Fruit fly (Drosophila melanogaster) whole organism, embryonic: ENCODE measurements around the gene SCCRO.

Experiments
- CG10543 ChIP-seq: fragments of 200-800 bp; sonication (Bioruptor generic); optimal IDR thresholded peaks from 3 replicates; lab custom pipeline; 2017; ENCODE audit warnings: missing biosample characterization, mild to moderate bottlenecking, missing genetic modification characterization, moderate library complexity
- CG11696 ChIP-seq: fragments of 200-800 bp; sonication (Bioruptor generic); IDR thresholded peaks from 2 replicates; pipeline ENCODE4 v1.3.6; 2022; ENCODE audit warnings: missing biosample characterization, missing genetic modification characterization
- CG14014 ChIP-seq: fragments of 200-800 bp; sonication (Bioruptor generic); IDR thresholded peaks from 2 replicates; pipeline ENCODE4 v1.3.6; 2022; ENCODE audit warnings: missing biosample characterization, missing genetic modification characterization
- CG1529 ChIP-seq: fragments of 200-800 bp; sonication (Bioruptor generic); optimal IDR thresholded peaks from 3 replicates; lab custom pipeline; 2018; ENCODE audit warnings: missing biosample characterization, missing genetic modification characterization
- CG2712 ChIP-seq: fragments of 200-800 bp; optimal IDR thresholded peaks from 3 replicates; lab custom pipeline; 2019; ENCODE audit warnings: missing biosample characterization, mild to moderate bottlenecking, missing genetic modification characterization, moderate library complexity
- CG32767 ChIP-seq: fragments of 200-800 bp; sonication (Bioruptor generic); IDR thresholded peaks from 2 replicates; pipeline ENCODE4 v1.3.6; 2022; ENCODE audit warnings: missing biosample characterization, missing genetic modification characterization
- CG33213 ChIP-seq: fragments of 200-800 bp; sonication (Bioruptor generic); optimal IDR thresholded peaks from 3 replicates; lab custom pipeline; 2016; ENCODE audit warnings: missing biosample characterization, missing genetic modification characterization
- CG33557 ChIP-seq: fragments of 200-800 bp; sonication (Bioruptor generic); optimal IDR thresholded peaks from 2 replicates; lab custom pipeline; 2019; ENCODE audit warnings: missing biosample characterization, mild to moderate bottlenecking, missing genetic modification characterization, moderate library complexity
- CG34224 ChIP-seq: fragments of 200-800 bp; sonication (Bioruptor generic); IDR thresholded peaks from 3 replicates; pipeline ENCODE4 v1.3.6; 2022; ENCODE audit warnings: missing biosample characterization, missing genetic modification characterization; ENCODE audit not compliant: partially characterized antibody
- CG42726 ChIP-seq: fragments of 200-800 bp; sonication (Bioruptor generic); IDR thresholded peaks from 2 replicates; pipeline ENCODE4 v1.3.6; 2022; ENCODE audit warnings: missing biosample characterization, missing genetic modification characterization; ENCODE audit not compliant: partially characterized antibody
- CG4404 ChIP-seq: fragments of 200-800 bp; sonication (Bioruptor generic); IDR thresholded peaks from 2 replicates; pipeline ENCODE4 v1.3.6; 2022; ENCODE audit warnings: missing biosample characterization, missing genetic modification characterization
- CG6683 ChIP-seq: fragments of 200-800 bp; sonication (Bioruptor generic); optimal IDR thresholded peaks from 2 replicates; lab custom pipeline; 2017; ENCODE audit warnings: missing biosample characterization, mild to moderate bottlenecking, missing genetic modification characterization, missing genetic modification reagents
- CG7271 ChIP-seq: fragments of 200-800 bp; sonication (Bioruptor generic); optimal IDR thresholded peaks from 2 replicates; lab custom pipeline; 2018; ENCODE audit warnings: missing biosample characterization, mild to moderate bottlenecking, missing genetic modification characterization, moderate library complexity
- CG7928 ChIP-seq: fragments of 200-800 bp; sonication (Bioruptor generic); optimal IDR thresholded peaks from 2 replicates; lab custom pipeline; 2017; ENCODE audit warnings: missing biosample characterization, mild to moderate bottlenecking, missing genetic modification characterization
- Doc3 ChIP-seq: fragments of 200-800 bp; sonication (Bioruptor generic); IDR thresholded peaks from 3 replicates; pipeline ENCODE4 v1.3.6; 2022; ENCODE audit warnings: missing biosample characterization, missing genetic modification characterization; ENCODE audit not compliant: partially characterized antibody
- HLH54F ChIP-seq: fragments of 200-800 bp; sonication (Bioruptor generic); optimal IDR thresholded peaks from 3 replicates; lab custom pipeline; 2016; ENCODE audit warnings: missing biosample characterization, missing genetic modification characterization
- HmgD ChIP-seq: fragments of 200-800 bp; sonication (Bioruptor generic); optimal IDR thresholded peaks from 3 replicates; lab custom pipeline; 2016; ENCODE audit warnings: missing biosample characterization, missing genetic modification characterization
- HmgZ ChIP-seq: fragments of 200-800 bp; sonication (Bioruptor generic); optimal IDR thresholded peaks from 2 replicates; lab custom pipeline; 2018; ENCODE audit warnings: missing biosample characterization, mild to moderate bottlenecking, missing genetic modification characterization
- Hr39 ChIP-seq: fragments of >200 bp; optimal IDR thresholded peaks from 2 replicates; lab custom pipeline; 2017
- Mrtf ChIP-seq: fragments of 200-800 bp; sonication (Bioruptor generic); IDR thresholded peaks from 3 replicates; pipeline ENCODE4 v1.3.6; 2022; ENCODE audit warnings: missing biosample characterization, missing genetic modification characterization
- Myb ChIP-seq: fragments of 200-800 bp; sonication (Bioruptor generic); optimal IDR thresholded peaks from 2 replicates; lab custom pipeline; 2016; ENCODE audit warnings: missing biosample characterization, missing genetic modification characterization
- NC2α ChIP-seq: fragments of 200-800 bp; sonication (Bioruptor generic); optimal IDR thresholded peaks from 2 replicates; lab custom pipeline; 2016; ENCODE audit warnings: missing biosample characterization, missing genetic modification characterization
- Optix ChIP-seq: fragments of 200-800 bp; sonication (Bioruptor generic); IDR thresholded peaks from 3 replicates; pipeline ENCODE4 v1.3.6; 2022; ENCODE audit warnings: missing biosample characterization, missing genetic modification characterization
- Rx ChIP-seq: fragments of 200-800 bp; sonication (Bioruptor generic); IDR thresholded peaks from 2 replicates; pipeline ENCODE4 v1.3.6; 2022; ENCODE audit warnings: missing biosample characterization, missing genetic modification characterization
- Side ChIP-seq: fragments of 200-800 bp; sonication (Bioruptor generic); optimal IDR thresholded peaks from 2 replicates; lab custom pipeline; 2016; ENCODE audit warnings: missing biosample characterization, missing genetic modification characterization
- Sox102F ChIP-seq: fragments of 200-800 bp; sonication (Bioruptor generic); optimal IDR thresholded peaks from 2 replicates; lab custom pipeline; 2018; ENCODE audit warnings: missing biosample characterization, mild to moderate bottlenecking, missing genetic modification characterization, moderate library complexity
- TFAM ChIP-seq: fragments of 200-800 bp; sonication (Bioruptor generic); optimal IDR thresholded peaks from 2 replicates; lab custom pipeline; 2017; ENCODE audit warnings: missing biosample characterization, missing genetic modification characterization, inconsistent platforms
- Trl ChIP-seq, 3 experiments: fragments of >200 bp in 2 of 3; fragments of 200-800 bp in 1 of 3; sonication (Bioruptor generic) in 1 of 3; optimal IDR thresholded peaks; 2 replicates in 1 of 3; 3 replicates in 2 of 3; lab custom pipeline; 2016 to 2017; ENCODE audit warnings: missing biosample characterization in 1 of 3, missing genetic modification characterization in 1 of 3
- Vsx1 ChIP-seq: fragments of 200-800 bp; sonication (Bioruptor generic); optimal IDR thresholded peaks from 2 replicates; lab custom pipeline; 2017; ENCODE audit warnings: missing biosample characterization, mild to moderate bottlenecking, missing genetic modification characterization, missing genetic modification reagents
- aop ChIP-seq: fragments of 200-800 bp; sonication (Bioruptor generic); IDR thresholded peaks from 2 replicates; pipeline ENCODE4 v1.3.6; 2022; ENCODE audit warnings: missing biosample characterization, missing genetic modification characterization
- ato ChIP-seq: fragments of 200-800 bp; sonication (Bioruptor generic); IDR thresholded peaks from 2 replicates; pipeline ENCODE4 v1.3.6; 2022; ENCODE audit warnings: missing biosample characterization, missing genetic modification characterization; ENCODE audit not compliant: partially characterized antibody
- br ChIP-seq: fragments of >200 bp; optimal IDR thresholded peaks from 2 replicates; lab custom pipeline; 2017
- cad ChIP-seq: fragments of >200 bp; optimal IDR thresholded peaks from 2 replicates; lab custom pipeline; 2017; ENCODE audit warnings: missing biosample characterization, missing genetic modification characterization
- chinmo ChIP-seq: fragments of 200-800 bp; sonication (Bioruptor generic); IDR thresholded peaks from 4 replicates; pipeline ENCODE4 v1.3.6; 2022; ENCODE audit warnings: missing biosample characterization, missing genetic modification characterization; ENCODE audit not compliant: partially characterized antibody
- dmrt11E ChIP-seq: fragments of 200-800 bp; sonication (Bioruptor generic); optimal IDR thresholded peaks from 3 replicates; lab custom pipeline; 2018; ENCODE audit warnings: missing biosample characterization, mild to moderate bottlenecking, missing genetic modification characterization, moderate library complexity
- ham ChIP-seq: fragments of 200-800 bp; sonication (Bioruptor generic); IDR thresholded peaks from 2 replicates; pipeline ENCODE4 v1.3.6; 2022; ENCODE audit warnings: missing biosample characterization, missing genetic modification characterization
- inv ChIP-seq: fragments of 200-800 bp; sonication (Bioruptor generic); IDR thresholded peaks from 2 replicates; pipeline ENCODE4 v1.3.6; 2022; ENCODE audit warnings: missing biosample characterization, missing genetic modification characterization; ENCODE audit not compliant: partially characterized antibody
- jigr1 ChIP-seq: fragments of 200-800 bp; sonication (Bioruptor generic); IDR thresholded peaks from 3 replicates; pipeline ENCODE4 v1.3.6; 2022; ENCODE audit warnings: missing biosample characterization, missing genetic modification characterization
- jumu ChIP-seq: fragments of 200-800 bp; sonication (Bioruptor generic); optimal IDR thresholded peaks from 3 replicates; lab custom pipeline; 2016; ENCODE audit warnings: missing biosample characterization, missing genetic modification characterization
- lilli ChIP-seq: fragments of 200-800 bp; sonication (Bioruptor generic); optimal IDR thresholded peaks from 3 replicates; lab custom pipeline; 2016; ENCODE audit warnings: missing biosample characterization, missing genetic modification characterization
- lmd ChIP-seq: fragments of 200-800 bp; sonication (Bioruptor generic); IDR thresholded peaks from 2 replicates; pipeline ENCODE4 v1.3.6; 2022; ENCODE audit warnings: missing biosample characterization, missing genetic modification characterization
- peb ChIP-seq: fragments of 200-800 bp; sonication (Bioruptor generic); IDR thresholded peaks from 2 replicates; pipeline ENCODE4 v1.3.6; 2022; ENCODE audit warnings: missing biosample characterization, missing genetic modification characterization
- pros ChIP-seq: fragments of 200-800 bp; sonication (Bioruptor generic); optimal IDR thresholded peaks from 3 replicates; lab custom pipeline; 2019; ENCODE audit warnings: missing biosample characterization, mild to moderate bottlenecking, missing genetic modification characterization, moderate library complexity
- ro ChIP-seq: fragments of 200-800 bp; sonication (Bioruptor generic); IDR thresholded peaks from 2 replicates; pipeline ENCODE4 v1.3.6; 2022; ENCODE audit warnings: missing biosample characterization, missing genetic modification characterization
- sc ChIP-seq, 3 experiments: fragments of >200 bp in 2 of 3; fragments of 200-800 bp in 1 of 3; sonication (Bioruptor generic) in 1 of 3; optimal IDR thresholded peaks; 2 replicates in 2 of 3; 3 replicates in 1 of 3; lab custom pipeline; 2017; ENCODE audit warnings: mild to moderate bottlenecking in 1 of 3, missing biosample characterization in 1 of 3, missing genetic modification characterization in 1 of 3, missing genetic modification reagents in 1 of 3
- sisA ChIP-seq: fragments of 200-800 bp; sonication (Bioruptor generic); IDR thresholded peaks from 2 replicates; pipeline ENCODE4 v1.3.6; 2022; ENCODE audit warnings: missing biosample characterization, missing genetic modification characterization
- slp2 ChIP-seq: fragments of 200-800 bp; sonication (Bioruptor generic); optimal IDR thresholded peaks from 2 replicates; lab custom pipeline; 2016; ENCODE audit warnings: missing biosample characterization, missing genetic modification characterization
- ssp ChIP-seq: fragments of 200-800 bp; sonication (Bioruptor generic); IDR thresholded peaks from 2 replicates; pipeline ENCODE4 v1.3.6; 2022; ENCODE audit warnings: missing biosample characterization, missing genetic modification characterization
- tx ChIP-seq: fragments of 200-800 bp; sonication (Bioruptor generic); optimal IDR thresholded peaks from 2 replicates; lab custom pipeline; 2016; ENCODE audit warnings: missing biosample characterization, missing genetic modification characterization
- unpg ChIP-seq: fragments of 200-800 bp; sonication (Bioruptor generic); optimal IDR thresholded peaks from 3 replicates; lab custom pipeline; 2018; ENCODE audit warnings: missing biosample characterization, mild to moderate bottlenecking, missing genetic modification characterization, moderate library complexity
- vvl ChIP-seq: fragments of 200-800 bp; sonication (Bioruptor generic); IDR thresholded peaks from 2 replicates; pipeline ENCODE4 v1.3.6; 2022; ENCODE audit warnings: missing biosample characterization, missing genetic modification characterization

The SCCRO gene

DNA sequence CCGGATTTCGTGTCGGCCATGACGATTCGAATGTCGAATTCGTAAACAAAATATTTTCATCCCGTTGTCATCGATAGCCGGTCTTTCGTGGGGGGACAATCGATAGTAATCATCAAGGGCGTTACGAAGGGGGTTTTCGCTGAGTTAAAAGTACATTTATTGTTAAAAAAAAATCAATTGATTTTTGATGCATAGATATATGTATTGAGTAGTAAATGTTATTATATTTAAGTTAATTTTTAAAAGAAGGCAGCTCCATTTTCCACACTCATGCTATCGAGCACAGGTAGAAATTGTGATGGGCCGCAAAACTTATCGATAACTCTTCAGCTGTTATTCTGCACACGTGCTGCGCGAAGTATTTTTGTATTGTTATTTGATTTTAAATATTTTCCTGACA is 17.3 kb downstream of the SCCRO start, which contains the start of the genes mrn and CG12301 (continued):
- TF ChIP-seq CG34224 (GFP tag; lab: Robert Waterston, UW) (peak; percentile 95), CG4404 (GFP tag; lab: Robert Waterston, UW) (peak; percentile 90), Sox102F (no peak), NC2α (GFP tag; lab: Kevin White, UChicago) (no peak), slp2 (GFP tag; lab: Kevin White, UChicago) (peak; percentile 20), HmgZ (peak; percentile 77), chinmo (GFP tag; lab: Robert Waterston, UW) (peak; percentile 83; the same call in 2 of the 4 replicates), vvl (GFP tag; lab: Robert Waterston, UW) (peak; percentile 93), unpg (no peak), peb (GFP tag; lab: Robert Waterston, UW) (peak; percentile 86), Side (GFP tag; lab: Kevin White, UChicago) (no peak), HLH54F (GFP tag; lab: Kevin White, UChicago) (peak; percentile 81), jumu (GFP tag; lab: Kevin White, UChicago) (peak; percentile 44), sc (optimal IDR thresholded peaks at IDR 0.05; lab: Kevin White, UChicago) (no peak), sc (GFP tag; optimal IDR thresholded peaks at IDR 0.05; lab: Kevin White, UChicago) (no peak), CG10543 (GFP tag; lab: Kevin White, UChicago) (no peak), Myb (peak; percentile 53), lilli (GFP tag; lab: Kevin White, UChicago) (peak; percentile 87), br (no peak), ro (GFP tag; lab: Robert Waterston, UW) (no peak; the same call in 1 of the 2 replicates), inv (peak; percentile 93), CG33213 (GFP tag; lab: Kevin White, UChicago) (no peak), CG14014 (GFP tag; lab: Robert Waterston, UW) (peak; percentile 70), TFAM (GFP tag; lab: Kevin White, UChicago) (no peak), ato (GFP tag; lab: Robert Waterston, UW) (peak; percentile 66), CG2712 (tag; lab: Kevin White, UChicago) (peak; percentile 88), CG7928 (GFP tag; lab: Kevin White, UChicago) (no peak), CG1529 (GFP tag; lab: Kevin White, UChicago) (no peak), CG6683 (GFP tag; lab: Kevin White, UChicago) (peak; percentile 43), Rx (peak; percentile 90), aop (GFP tag; lab: Robert Waterston, UW) (no peak), CG33557 (GFP tag; lab: Kevin White, UChicago) (peak; percentile 39), pros (no peak), HmgD (GFP tag; lab: Kevin White, UChicago) (no peak), Hr39 (no peak), Optix (GFP tag; lab: Robert Waterston, UW) (peak; percentile 34; the same call in 1 of the 3 replicates), tx (GFP tag; lab: Kevin White, UChicago) (no peak), jigr1 (peak; percentile 73; the same call in 2 of the 3 replicates), Vsx1 (no peak), CG11696 (peak; percentile 47; the same call in 1 of the 2 replicates), CG7271 (tag; lab: Kevin White, UChicago) (no peak), Mrtf (GFP tag; lab: Robert Waterston, UW) (peak; percentile 75), Doc3 (GFP tag; lab: Robert Waterston, UW) (peak; percentile 94), CG42726 (peak; percentile 75), dmrt11E (tag; lab: Kevin White, UChicago) (peak; percentile 36), Trl (optimal IDR thresholded peaks at IDR 0.05; lab: Kevin White, UChicago) (no peak), Trl (GFP tag; optimal IDR thresholded peaks at IDR 0.05; lab: Kevin White, UChicago) (peak; percentile 46), ham (peak; percentile 60; the same call in 1 of the 2 replicates), ssp (peak; percentile 84), cad (GFP tag; lab: Kevin White, UChicago) (no peak), CG32767 (GFP tag; lab: Robert Waterston, UW) (no peak; the same call in 1 of the 2 replicates), lmd (GFP tag; lab: Robert Waterston, UW) (peak; percentile 94), sisA (GFP tag; lab: Robert Waterston, UW) (peak; percentile 76)
